Fruit fly (Drosophila melanogaster) whole organism, embryonic: Measurements from ENCODE around the gene CG31871.

ENCODE experiments used
- Atf3 ChIP-seq: fragments of 200-800 bp; sonication (Bioruptor generic); optimal IDR thresholded peaks from 3 replicates; lab custom pipeline; 2016; ENCODE audit warnings: missing biosample characterization, missing genetic modification characterization
- CG12391 ChIP-seq: fragments of 200-800 bp; sonication (Bioruptor generic); optimal IDR thresholded peaks from 3 replicates; lab custom pipeline; 2018; ENCODE audit warnings: missing biosample characterization, mild to moderate bottlenecking, missing genetic modification characterization, moderate library complexity
- CG5180 ChIP-seq: fragments of 200-800 bp; sonication (Bioruptor generic); optimal IDR thresholded peaks from 3 replicates; lab custom pipeline; 2017; ENCODE audit warnings: missing biosample characterization, missing genetic modification characterization, mild to moderate bottlenecking, moderate library complexity, missing genetic modification reagents
- CG6175 ChIP-seq: fragments of 200-800 bp; sonication (Bioruptor generic); IDR thresholded peaks from 3 replicates; pipeline ENCODE4 v1.3.6; 2022; ENCODE audit warnings: missing biosample characterization, missing genetic modification characterization
- CG6854 ChIP-seq: fragments of 200-800 bp; sonication (Bioruptor generic); optimal IDR thresholded peaks from 3 replicates; lab custom pipeline; 2017; ENCODE audit warnings: missing biosample characterization, mild to moderate bottlenecking, missing genetic modification characterization
- CG9609 ChIP-seq: fragments of 200-800 bp; sonication (Bioruptor generic); optimal IDR thresholded peaks from 3 replicates; lab custom pipeline; 2016; ENCODE audit warnings: missing biosample characterization, missing genetic modification characterization
- CTCF ChIP-seq: fragments of 200-800 bp; sonication (Bioruptor generic); optimal IDR thresholded peaks from 2 replicates; lab custom pipeline; 2017; ENCODE audit warnings: missing biosample characterization, mild to moderate bottlenecking, missing genetic modification characterization, moderate library complexity
- Oaz ChIP-seq: fragments of 200-800 bp; sonication (Bioruptor generic); IDR thresholded peaks from 2 replicates; pipeline ENCODE4 v1.3.6; 2022; ENCODE audit warnings: missing biosample characterization, missing genetic modification characterization
- Sox102F ChIP-seq: fragments of 200-800 bp; sonication (Bioruptor generic); optimal IDR thresholded peaks from 2 replicates; lab custom pipeline; 2018; ENCODE audit warnings: missing biosample characterization, mild to moderate bottlenecking, missing genetic modification characterization, moderate library complexity
- TFAM ChIP-seq: fragments of 200-800 bp; sonication (Bioruptor generic); optimal IDR thresholded peaks from 2 replicates; lab custom pipeline; 2017; ENCODE audit warnings: missing biosample characterization, missing genetic modification characterization, inconsistent platforms
- ash1 ChIP-seq: fragments of 200-800 bp; sonication (Bioruptor generic); optimal IDR thresholded peaks from 2 replicates; lab custom pipeline; 2018; ENCODE audit warnings: missing biosample characterization, mild to moderate bottlenecking, missing genetic modification characterization
- bsh ChIP-seq, 2 experiments: fragments of 200-800 bp; sonication (Bioruptor generic); optimal IDR thresholded peaks; 2 replicates each; lab custom pipeline; 2017 to 2018; ENCODE audit warnings: mild to moderate bottlenecking in 2 of 2, missing biosample characterization in 2 of 2, missing genetic modification characterization in 2 of 2, moderate library complexity in 1 of 2
- psq ChIP-seq: fragments of 200-800 bp; sonication (Bioruptor generic); optimal IDR thresholded peaks from 2 replicates; lab custom pipeline; 2017; ENCODE audit warnings: missing biosample characterization, missing genetic modification characterization
- repo ChIP-seq: fragments of 200-800 bp; sonication (Bioruptor generic); optimal IDR thresholded peaks from 2 replicates; lab custom pipeline; 2016; ENCODE audit warnings: missing biosample characterization, missing genetic modification characterization

- TF ChIP-seq CG6854 (no peak), ash1 (GFP tag; lab: Kevin White, UChicago) (no peak), CG9609 (GFP tag; lab: Kevin White, UChicago) (no peak), CG6175 (GFP tag; lab: Robert Waterston, UW) (no peak), CTCF (GFP tag; lab: Kevin White, UChicago) (no peak), Atf3 (GFP tag; lab: Kevin White, UChicago) (no peak), Oaz (no peak), Sox102F (GFP tag; lab: Kevin White, UChicago) (no peak), CG12391 (tag; lab: Kevin White, UChicago) (no peak), CG5180 (GFP tag; lab: Kevin White, UChicago) (no peak), psq (no peak), bsh (GFP tag; optimal IDR thresholded peaks at IDR 0.05; lab: Kevin White, UChicago) (no peak), TFAM (GFP tag; lab: Kevin White, UChicago) (no peak), repo (GFP tag; lab: Kevin White, UChicago) (no peak)
These were observed 32.3 kb downstream of the CG31871 start, which contains the start of gene CG17108 for dm6 chr2L:10694053-10694618.
